Worm (Caenorhabditis elegans) whole organism, young adult: ENCODE results near the gene T09F5.10.

Experiments used
- B0019.2 ChIP-seq: fragments of 200-800 bp; sonication (Bioruptor generic); conservative IDR thresholded peaks from 2 replicates; pipeline ENCODE4 v1.3.6; 2022; ENCODE audit warnings: missing genetic modification reagents, missing genetic modification characterization, missing compliant biosample characterization
- C06A6.2 ChIP-seq: fragments of 200-800 bp; sonication (Bioruptor generic); conservative IDR thresholded peaks from 2 replicates; pipeline ENCODE4 v1.3.6; 2022; ENCODE audit warnings: missing genetic modification characterization, missing compliant biosample characterization
- D2030.7 ChIP-seq: fragments of 200-800 bp; sonication (Bioruptor generic); IDR thresholded peaks from 2 replicates; pipeline ENCODE4 v1.3.6; 2022; ENCODE audit warnings: missing genetic modification reagents, missing genetic modification characterization, missing compliant biosample characterization
- F10E7.11 ChIP-seq: sonication (generic microtip); optimal IDR thresholded peaks from 2 replicates; lab custom pipeline; 2017; ENCODE audit warnings: mild to moderate bottlenecking, missing genetic modification characterization, moderate library complexity, missing compliant biosample characterization
- F23B12.7 ChIP-seq: sonication (generic microtip); optimal IDR thresholded peaks from 2 replicates; lab custom pipeline; 2017; ENCODE audit warnings: missing genetic modification characterization, mild to moderate bottlenecking, missing compliant biosample characterization, antibody characterized with exemption, moderate library complexity; ENCODE audit not compliant: insufficient read depth
- F39B2.1 ChIP-seq: fragments of 200-800 bp; sonication (Bioruptor generic); IDR thresholded peaks from 2 replicates; pipeline ENCODE4 v1.3.6; 2022; ENCODE audit warnings: missing genetic modification reagents, missing genetic modification characterization, missing compliant biosample characterization
- F52B5.7 ChIP-seq: sonication (generic microtip); optimal IDR thresholded peaks from 2 replicates; lab custom pipeline; 2016; ENCODE audit warnings: mild to moderate bottlenecking, missing genetic modification characterization, missing compliant biosample characterization
- F57C9.4 ChIP-seq: sonication (generic microtip); optimal IDR thresholded peaks from 2 replicates; lab custom pipeline; 2017; ENCODE audit warnings: mild to moderate bottlenecking, missing genetic modification characterization, missing compliant biosample characterization
- Y56A3A.18 ChIP-seq: fragments of 200-800 bp; sonication (Bioruptor generic); IDR thresholded peaks from 2 replicates; pipeline ENCODE4 v1.3.6; 2022; ENCODE audit warnings: missing genetic modification reagents, missing genetic modification characterization, missing compliant biosample characterization
- Y67H2A.10 ChIP-seq: fragments of 200-800 bp; sonication (Bioruptor generic); conservative IDR thresholded peaks from 2 replicates; pipeline ENCODE4 v1.3.6; 2022; ENCODE audit warnings: missing genetic modification reagents, missing genetic modification characterization, missing compliant biosample characterization
- ZK185.1 ChIP-seq: sonication (generic microtip); optimal IDR thresholded peaks from 2 replicates; lab custom pipeline; 2016; ENCODE audit warnings: mild to moderate bottlenecking, missing genetic modification characterization, missing compliant biosample characterization; ENCODE audit not compliant: poor library complexity, severe bottlenecking
- attf-3 ChIP-seq: fragments of 200-800 bp; sonication (Bioruptor generic); conservative IDR thresholded peaks from 2 replicates; pipeline ENCODE4 v1.3.6; 2022; ENCODE audit warnings: missing genetic modification reagents, missing genetic modification characterization, missing compliant biosample characterization
- bed-1 ChIP-seq: fragments of 200-800 bp; sonication (Bioruptor generic); IDR thresholded peaks from 2 replicates; pipeline ENCODE4 v1.3.6; 2022; ENCODE audit warnings: missing genetic modification reagents, missing genetic modification characterization, missing compliant biosample characterization
- ceh-79 ChIP-seq: sonication (generic microtip); optimal IDR thresholded peaks from 2 replicates; lab custom pipeline; 2017; ENCODE audit warnings: mild to moderate bottlenecking, missing genetic modification characterization, missing compliant biosample characterization
- hlh-12 ChIP-seq: sonication (generic microtip); optimal IDR thresholded peaks from 2 replicates; lab custom pipeline; 2016; ENCODE audit warnings: missing genetic modification characterization, missing compliant biosample characterization
- hmg-1.2 ChIP-seq: fragments of 200-800 bp; sonication (Bioruptor generic); IDR thresholded peaks from 2 replicates; pipeline ENCODE4 v1.3.6; 2022; ENCODE audit warnings: missing genetic modification reagents, missing genetic modification characterization, missing compliant biosample characterization
- lag-1 ChIP-seq: fragments of 200-800 bp; sonication (Bioruptor generic); IDR thresholded peaks from 2 replicates; pipeline ENCODE4 v1.3.6; 2022; ENCODE audit warnings: missing genetic modification reagents, missing genetic modification characterization, missing compliant biosample characterization
- let-526 ChIP-seq: fragments of 200-800 bp; sonication (Bioruptor generic); IDR thresholded peaks from 2 replicates; pipeline ENCODE4 v1.3.6; 2022; ENCODE audit warnings: missing genetic modification reagents, missing genetic modification characterization, missing compliant biosample characterization
- lin-26 ChIP-seq: fragments of 200-800 bp; sonication (Bioruptor generic); IDR thresholded peaks from 2 replicates; pipeline ENCODE4 v1.3.6; 2022; ENCODE audit warnings: missing genetic modification reagents, missing genetic modification characterization, missing compliant biosample characterization
- mel-28 ChIP-seq: sonication (generic microtip); optimal IDR thresholded peaks from 2 replicates; lab custom pipeline; 2016; ENCODE audit warnings: borderline replicate concordance, mild to moderate bottlenecking, missing genetic modification characterization, missing compliant biosample characterization
- mes-4 ChIP-seq: sonication (generic microtip); optimal IDR thresholded peaks from 2 replicates; lab custom pipeline; 2016; ENCODE audit warnings: missing genotype, missing genetic modification characterization, missing compliant biosample characterization
- nhr-179 ChIP-seq: sonication (generic microtip); optimal IDR thresholded peaks from 2 replicates; lab custom pipeline; 2016; ENCODE audit warnings: mild to moderate bottlenecking, missing genetic modification characterization, missing compliant biosample characterization
- repo-1 ChIP-seq: sonication (generic microtip); optimal IDR thresholded peaks from 2 replicates; lab custom pipeline; 2017; ENCODE audit warnings: mild to moderate bottlenecking, missing genetic modification characterization, missing compliant biosample characterization
- somi-1 ChIP-seq: fragments of 200-800 bp; sonication (Bioruptor generic); optimal IDR thresholded peaks from 2 replicates; lab custom pipeline; 2018; ENCODE audit warnings: mild to moderate bottlenecking, missing genetic modification characterization, missing compliant biosample characterization
- unc-62 ChIP-seq: fragments of 150-350 bp; optimal IDR thresholded peaks from 2 replicates; lab custom pipeline; 2014; ENCODE audit warnings: missing biosample characterization, missing genetic modification reagents, missing genetic modification characterization
- xnd-1 ChIP-seq: sonication (generic microtip); optimal IDR thresholded peaks from 2 replicates; lab custom pipeline; 2016; ENCODE audit warnings: missing genotype, missing genetic modification reagents, missing genetic modification characterization, missing compliant biosample characterization
- ztf-18 ChIP-seq: sonication (generic microtip); optimal IDR thresholded peaks from 2 replicates; lab custom pipeline; 2016; ENCODE audit warnings: missing genotype, mild to moderate bottlenecking, missing genetic modification characterization, missing compliant biosample characterization

Gene T09F5.10

ce11 chrV:15225650-15226049, 45.8 kb downstream of the T09F5.10 start, which contains the start of gene srw-14:
Gene srw-14, plus strand, starts transcription at chrV:15225950.
- no peak for TF ChIP-seq hlh-12 (tag; lab: Kevin White, UChicago)
- TF ChIP-seq xnd-1 (tag; lab: Kevin White, UChicago), result no peak
- TF ChIP-seq lag-1 (GFP tag; lab: Robert Waterston, UW), result no peak
- no peak for TF ChIP-seq Y67H2A.10 (GFP tag; lab: Robert Waterston, UW)
- no peak for TF ChIP-seq somi-1 (GFP tag; lab: Kevin White, UChicago)
- TF ChIP-seq repo-1 (tag; lab: Kevin White, UChicago), result no peak
- TF ChIP-seq attf-3 (GFP tag; lab: Robert Waterston, UW), result no peak
- no peak for TF ChIP-seq lin-26 (GFP tag; lab: Robert Waterston, UW)
- no peak for TF ChIP-seq ZK185.1 (tag; lab: Kevin White, UChicago)
- TF ChIP-seq F52B5.7 (tag; lab: Kevin White, UChicago), result no peak
- TF ChIP-seq mel-28 (tag; lab: Kevin White, UChicago), result no peak
- no peak for TF ChIP-seq unc-62
- TF ChIP-seq bed-1 (GFP tag; lab: Robert Waterston, UW), result no peak
- no peak for TF ChIP-seq hmg-1.2
- TF ChIP-seq F39B2.1 (GFP tag; lab: Robert Waterston, UW), result no peak
- no peak for TF ChIP-seq D2030.7 (GFP tag; lab: Robert Waterston, UW)
- TF ChIP-seq F23B12.7 (tag; lab: Kevin White, UChicago), result no peak
- no peak for TF ChIP-seq Y56A3A.18 (GFP tag; lab: Robert Waterston, UW)
- no peak for TF ChIP-seq F10E7.11 (tag; lab: Kevin White, UChicago)
- TF ChIP-seq B0019.2 (GFP tag; lab: Robert Waterston, UW), result no peak
- TF ChIP-seq, all 124 proteins: peak for 0

ce11 chrV:15226206-15226605, 46.3 kb downstream of the T09F5.10 start:
- no peak for TF ChIP-seq nhr-179

- no peak for TF ChIP-seq F57C9.4 (tag; lab: Kevin White, UChicago)
- TF ChIP-seq C06A6.2 (GFP tag; lab: Robert Waterston, UW), result no peak
- no peak for TF ChIP-seq let-526 (GFP tag; lab: Robert Waterston, UW)
- TF ChIP-seq ztf-18 (tag; lab: Kevin White, UChicago), result no peak
- no peak for TF ChIP-seq ceh-79
- TF ChIP-seq mes-4 (tag; lab: Kevin White, UChicago), result no peak
Measured at ce11 chrV:15230243-15230642, 50.4 kb downstream of the T09F5.10 start, which contains the start of gene srw-15. Gene srw-15, plus strand, starts transcription at chrV:15230543.
